Worm (Caenorhabditis elegans) whole organism, L4 larva: ENCODE results near the gene mut-7.

Source experiments
- F10B5.3 ChIP-seq: sonication (generic microtip); optimal IDR thresholded peaks from 2 replicates; lab custom pipeline; 2016; ENCODE audit warnings: mild to moderate bottlenecking, missing genetic modification characterization, missing compliant biosample characterization
- F26F4.8 ChIP-seq: fragments of 200-800 bp; sonication (Bioruptor generic); conservative IDR thresholded peaks from 2 replicates; pipeline ENCODE4 v1.3.6; 2022; ENCODE audit warnings: missing genetic modification characterization, missing compliant biosample characterization
- T20F7.1 ChIP-seq: fragments of 200-800 bp; sonication (Bioruptor generic); optimal IDR thresholded peaks from 2 replicates; lab custom pipeline; 2018; ENCODE audit warnings: mild to moderate bottlenecking, missing genetic modification characterization, missing compliant biosample characterization
- Y5F2A.4 ChIP-seq: fragments of 200-800 bp; sonication (Bioruptor generic); optimal IDR thresholded peaks from 2 replicates; lab custom pipeline; 2018; ENCODE audit warnings: mild to moderate bottlenecking, missing genetic modification characterization, missing compliant biosample characterization
- ZK337.2 ChIP-seq: fragments of 200-800 bp; sonication (Bioruptor generic); IDR thresholded peaks from 2 replicates; pipeline ENCODE4 v1.3.6; 2022; ENCODE audit warnings: missing genetic modification reagents, missing genetic modification characterization, missing compliant biosample characterization
- aha-1 ChIP-seq: fragments of 150-350 bp; peaks from one replicate; lab custom pipeline; 2014; ENCODE audit warnings: missing biosample characterization, missing genetic modification characterization
- ama-1 ChIP-seq: fragments of 150-350 bp; optimal IDR thresholded peaks from 2 replicates; lab custom pipeline; 2014; ENCODE audit warnings: inconsistent platforms, mixed read lengths
- attf-4 ChIP-seq: sonication (generic microtip); optimal IDR thresholded peaks from 3 replicates; lab custom pipeline; 2017; ENCODE audit warnings: missing biosample characterization, missing genetic modification characterization
- ceh-20 ChIP-seq: fragments of 200-800 bp; sonication (Bioruptor generic); IDR thresholded peaks from 2 replicates; pipeline ENCODE4 v1.3.6; 2022; ENCODE audit warnings: missing genetic modification reagents, missing genetic modification characterization, missing compliant biosample characterization
- ceh-44 ChIP-seq: fragments of 200-800 bp; sonication (Bioruptor generic); IDR thresholded peaks from 2 replicates; pipeline ENCODE4 v1.3.6; 2022; ENCODE audit warnings: missing genetic modification reagents, missing genetic modification characterization, missing compliant biosample characterization
- ceh-82 ChIP-seq: sonication (generic microtip); optimal IDR thresholded peaks from 2 replicates; lab custom pipeline; 2017; ENCODE audit warnings: missing biosample characterization, missing genetic modification characterization
- daf-16 ChIP-seq, 3 experiments: sonication (generic microtip); optimal IDR thresholded peaks; 2 replicates each; lab custom pipeline; 2016 to 2017; ENCODE audit warnings: missing genetic modification characterization in 3 of 3, missing genetic modification reagents in 3 of 3, mild to moderate bottlenecking in 2 of 3, missing compliant biosample characterization in 2 of 3, missing biosample characterization in 1 of 3, moderate library complexity in 1 of 3
- daf-19 ChIP-seq: fragments of 200-800 bp; sonication (Bioruptor generic); conservative IDR thresholded peaks from 2 replicates; pipeline ENCODE4 v1.3.6; 2022; ENCODE audit warnings: missing genetic modification characterization, missing compliant biosample characterization
- dmd-6 ChIP-seq: fragments of 200-800 bp; sonication (Bioruptor generic); IDR thresholded peaks from 2 replicates; pipeline ENCODE4 v1.3.6; 2022; ENCODE audit warnings: missing genetic modification reagents, missing genetic modification characterization, missing compliant biosample characterization
- dmd-8 ChIP-seq: fragments of 200-800 bp; sonication (Bioruptor generic); IDR thresholded peaks from 2 replicates; pipeline ENCODE4 v1.3.6; 2022; ENCODE audit warnings: missing genetic modification characterization, missing compliant biosample characterization
- dmd-9 ChIP-seq: fragments of 200-800 bp; sonication (Bioruptor generic); IDR thresholded peaks from 2 replicates; pipeline ENCODE4 v1.3.6; 2022; ENCODE audit warnings: missing genetic modification reagents, missing genetic modification characterization, missing compliant biosample characterization
- dpl-1 ChIP-seq: fragments of 150-350 bp; optimal IDR thresholded peaks from 2 replicates; lab custom pipeline; 2014; ENCODE audit warnings: missing biosample characterization, missing genetic modification reagents, missing genetic modification characterization
- dve-1 ChIP-seq: sonication (generic microtip); optimal IDR thresholded peaks from 2 replicates; lab custom pipeline; 2017; ENCODE audit warnings: antibody characterized with exemption, mild to moderate bottlenecking, missing genetic modification characterization, missing compliant biosample characterization; ENCODE audit not compliant: insufficient read depth
- gei-8 ChIP-seq: fragments of 200-800 bp; sonication (Bioruptor generic); optimal IDR thresholded peaks from 2 replicates; lab custom pipeline; 2018; ENCODE audit warnings: mild to moderate bottlenecking, missing genetic modification characterization, missing compliant biosample characterization
- hlh-30 ChIP-seq: sonication (generic microtip); optimal IDR thresholded peaks from 2 replicates; lab custom pipeline; 2017; ENCODE audit warnings: antibody characterized with exemption, mild to moderate bottlenecking, missing genetic modification characterization, missing compliant biosample characterization; ENCODE audit not compliant: insufficient read depth
- hmg-1.1 ChIP-seq: fragments of 200-800 bp; sonication (Bioruptor generic); IDR thresholded peaks from 2 replicates; pipeline ENCODE4 v1.3.6; 2022; ENCODE audit warnings: missing genetic modification reagents, missing genetic modification characterization, missing compliant biosample characterization
- lin-15B ChIP-seq: fragments of 150-350 bp; sonication (generic microtip); optimal IDR thresholded peaks from 3 replicates; lab custom pipeline; 2014; ENCODE audit warnings: missing biosample characterization, missing genetic modification characterization
- lin-29 ChIP-seq: fragments of 200-800 bp; sonication (Bioruptor generic); IDR thresholded peaks from 2 replicates; pipeline ENCODE4 v1.3.6; 2022; ENCODE audit warnings: missing genetic modification reagents, missing genetic modification characterization, missing compliant biosample characterization
- lin-38 ChIP-seq: fragments of 200-800 bp; sonication (Bioruptor generic); IDR thresholded peaks from 2 replicates; pipeline ENCODE4 v1.3.6; 2022; ENCODE audit warnings: missing genetic modification reagents, missing genetic modification characterization, missing compliant biosample characterization
- lsy-2 ChIP-seq, 2 experiments: fragments of 150-350 bp in 1 of 2; sonication (generic microtip) in 1 of 2; optimal IDR thresholded peaks; 2 replicates each; lab custom pipeline; 2014 to 2017; ENCODE audit warnings: missing biosample characterization in 2 of 2, missing genetic modification characterization in 2 of 2
- mdl-1 ChIP-seq, 2 experiments: fragments of 150-350 bp in 1 of 2; sonication (generic microtip) in 1 of 2; optimal IDR thresholded peaks; 2 replicates each; lab custom pipeline; 2014 to 2017; ENCODE audit warnings: missing biosample characterization in 2 of 2, missing genetic modification characterization in 2 of 2
- mdt-29 ChIP-seq: fragments of 200-800 bp; sonication (Bioruptor generic); IDR thresholded peaks from 2 replicates; pipeline ENCODE4 v1.3.6; 2022; ENCODE audit warnings: missing genetic modification reagents, missing genetic modification characterization, missing compliant biosample characterization
- mep-1 ChIP-seq: fragments of 150-350 bp; sonication (generic microtip); optimal IDR thresholded peaks from 3 replicates; lab custom pipeline; 2014; ENCODE audit warnings: missing biosample characterization, missing genetic modification characterization
- mxl-2 ChIP-seq: fragments of 200-800 bp; sonication (Bioruptor generic); conservative IDR thresholded peaks from 2 replicates; pipeline ENCODE4 v1.3.6; 2022; ENCODE audit warnings: missing genetic modification reagents, missing genetic modification characterization, missing compliant biosample characterization
- nhr-28 ChIP-seq: fragments of 150-350 bp; optimal IDR thresholded peaks from 2 replicates; lab custom pipeline; 2014; ENCODE audit warnings: missing biosample characterization, missing genetic modification characterization
- nhr-41 ChIP-seq: fragments of 200-800 bp; sonication (Bioruptor generic); IDR thresholded peaks from 2 replicates; pipeline ENCODE4 v1.3.6; 2022; ENCODE audit warnings: missing genetic modification reagents, missing genetic modification characterization, missing compliant biosample characterization
- pqm-1 ChIP-seq: sonication (generic microtip); optimal IDR thresholded peaks from 2 replicates; lab custom pipeline; 2017; ENCODE audit warnings: missing biosample characterization, missing genetic modification characterization
- skn-1 ChIP-seq: fragments of 150-350 bp; optimal IDR thresholded peaks from 2 replicates; lab custom pipeline; 2014; ENCODE audit warnings: missing biosample characterization, missing genetic modification characterization
- spr-1 ChIP-seq: sonication (generic microtip); optimal IDR thresholded peaks from 2 replicates; lab custom pipeline; 2016; ENCODE audit warnings: mild to moderate bottlenecking, missing genetic modification characterization, missing compliant biosample characterization
- spr-3 ChIP-seq: fragments of 200-800 bp; sonication (Bioruptor generic); optimal IDR thresholded peaks from 2 replicates; lab custom pipeline; 2018; ENCODE audit warnings: mild to moderate bottlenecking, missing genetic modification characterization, missing compliant biosample characterization
- tag-97 ChIP-seq: fragments of 200-800 bp; sonication (Bioruptor generic); IDR thresholded peaks from 2 replicates; pipeline ENCODE4 v1.3.6; 2022; ENCODE audit warnings: missing genetic modification characterization, missing compliant biosample characterization
- unc-130 ChIP-seq: sonication (generic microtip); optimal IDR thresholded peaks from 2 replicates; lab custom pipeline; 2016; ENCODE audit warnings: missing genetic modification reagents, missing genetic modification characterization, missing compliant biosample characterization
- unc-62 ChIP-seq, 3 experiments: fragments of 150-350 bp in 1 of 3; sonication (generic microtip); optimal IDR thresholded peaks in 2 of 3; peaks in 1 of 3; 1 replicate in 1 of 3; 2 replicates in 2 of 3; lab custom pipeline; 2014 to 2017; ENCODE audit warnings: missing biosample characterization in 3 of 3, missing genetic modification characterization in 3 of 3, missing genetic modification reagents in 3 of 3, missing genotype in 1 of 3
- zag-1 ChIP-seq: fragments of 150-350 bp; optimal IDR thresholded peaks from 2 replicates; lab custom pipeline; 2014; ENCODE audit warnings: missing biosample characterization, missing genetic modification characterization
- zip-2 ChIP-seq: fragments of 150-350 bp; optimal IDR thresholded peaks from 2 replicates; lab custom pipeline; 2014; ENCODE audit warnings: missing biosample characterization, missing genetic modification characterization

mut-7 gene

ce11 chrIII:9516148-9516547 lies 26.0 kb downstream of the mut-7 start, which contains the start of gene F55H2.7:
TSS of gene F55H2.7 (minus strand) at chrIII:9516248.
- no peak for TF ChIP-seq mxl-2 (GFP tag; lab: Robert Waterston, UW)
- no peak for TF ChIP-seq daf-16 (GFP tag; optimal IDR thresholded peaks at IDR 0.05; lab: Kevin White, UChicago)
- peak; percentile 5 for TF ChIP-seq daf-16 (tag; optimal IDR thresholded peaks at IDR 0.05; lab: Kevin White, UChicago)
- no peak for TF ChIP-seq zip-2 (tag; lab: Kevin White, UChicago)

DNA sequence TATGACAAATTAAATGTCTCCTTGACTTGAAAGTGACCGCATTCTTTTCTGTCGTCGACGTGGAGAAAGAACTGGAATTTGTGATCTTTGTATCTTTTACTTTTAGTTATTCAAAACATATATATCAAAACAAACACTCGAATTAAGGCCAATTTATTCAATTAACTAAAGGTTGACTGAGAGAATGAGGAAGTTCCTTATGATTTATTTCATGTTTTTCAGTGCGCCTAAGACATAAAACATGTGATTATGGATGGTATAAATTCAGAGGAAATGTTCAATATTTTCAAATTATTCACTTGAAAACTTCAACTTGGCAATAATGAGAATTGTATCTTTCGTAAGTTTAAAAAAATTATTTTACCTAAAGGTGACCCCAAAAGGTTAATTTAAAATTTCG lies 28.6 kb downstream of the mut-7 start, which contains the start of gene F55H2.8:
Gene F55H2.8, plus strand, starts transcription at position 301 of the 400 bp plus-strand sequence.
- no peak for TF ChIP-seq ceh-82 (tag; lab: Kevin White, UChicago)
- no peak for TF ChIP-seq dmd-6
- TF ChIP-seq daf-19 (GFP tag; lab: Robert Waterston, UW) = no peak
- no peak for TF ChIP-seq gei-8 (GFP tag; lab: Kevin White, UChicago)
- no peak for TF ChIP-seq mdt-29 (GFP tag; lab: Robert Waterston, UW)
- TF ChIP-seq lin-15B (tag; lab: Kevin White, UChicago) = no peak
- TF ChIP-seq dve-1 (tag; lab: Kevin White, UChicago) = no peak

ce11 chrIII:9513006-9513405 lies 29.2 kb downstream of the mut-7 start:
- TF ChIP-seq ceh-20 (no peak), hmg-1.1 (GFP tag; lab: Robert Waterston, UW) (0 out of 2 replicates have a peak, but pooled peaks have one; percentile 19), nhr-28 (tag; lab: Kevin White, UChicago) (no peak)
- TF ChIP-seq, all 104 proteins: peak for 1

- no peak for TF ChIP-seq tag-97 (GFP tag; lab: Robert Waterston, UW)
- TF ChIP-seq aha-1 (tag; lab: Kevin White, UChicago) = peak; percentile 95
- TF ChIP-seq ama-1 (lab: Kevin White, UChicago) = no peak
- no peak for TF ChIP-seq unc-130
- TF ChIP-seq spr-1 (tag; lab: Kevin White, UChicago) = no peak
Observed at ce11 chrIII:9511660-9512059, 30.5 kb downstream of the mut-7 start.

- peak; percentile 11 for TF ChIP-seq aha-1 (tag; lab: Kevin White, UChicago)
- TF ChIP-seq spr-3 (GFP tag; lab: Kevin White, UChicago) = no peak
- TF ChIP-seq mdl-1 (tag; optimal IDR thresholded peaks at IDR 0.05; lab: Kevin White, UChicago) = peak in 1 of 2 experiments; percentile 20
- TF ChIP-seq nhr-28 (tag; lab: Kevin White, UChicago) = peak; percentile 11
- no peak for TF ChIP-seq Y5F2A.4
- TF ChIP-seq hlh-30 (tag; lab: Kevin White, UChicago) = peak; percentile 76
Observed at ce11 chrIII:9511055-9511520, 31.1 kb downstream of the mut-7 start, which contains the start of gene F55H2.5. TSS of gene F55H2.5 (plus strand) at chrIII:9511470.

DNA sequence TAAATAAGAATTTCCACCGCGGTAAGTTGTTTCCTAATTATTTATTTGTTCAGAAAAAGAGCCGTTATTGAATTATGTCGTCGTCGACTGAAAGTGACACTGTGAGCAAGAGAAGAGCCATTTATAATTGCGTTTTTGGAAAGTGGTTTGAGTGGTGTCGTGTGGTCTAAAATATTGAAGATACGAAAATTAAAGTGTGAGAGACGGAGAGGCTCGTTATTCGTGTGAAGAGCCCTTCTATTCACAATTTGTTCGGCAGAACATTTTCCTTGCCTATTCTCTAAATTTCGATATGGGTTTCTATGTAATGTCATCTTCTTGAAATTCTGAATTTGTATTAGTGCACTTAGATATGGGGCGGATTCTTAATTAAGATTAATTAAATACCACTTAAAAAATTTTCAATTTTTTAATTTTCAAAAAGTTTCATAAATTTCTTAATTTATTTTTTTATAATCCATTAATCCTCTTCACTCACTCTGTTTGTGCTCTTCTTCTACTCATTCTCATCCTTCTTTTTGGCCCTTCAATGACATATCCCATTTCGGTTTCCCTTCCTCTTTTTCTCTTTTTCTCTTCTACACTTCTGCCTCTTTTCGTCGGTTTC lies 32.3 kb downstream of the mut-7 start:
- TF ChIP-seq ceh-44 (no peak), F10B5.3 (tag; lab: Kevin White, UChicago) (peak; percentile 23), mep-1 (peak; percentile 42), dmd-9 (GFP tag; lab: Robert Waterston, UW) (0 out of 2 replicates have a peak, but pooled peaks have one; percentile 10), lin-29 (GFP tag; lab: Robert Waterston, UW) (no peak), ZK337.2 (GFP tag; lab: Robert Waterston, UW) (no peak), mxl-2 (GFP tag; lab: Robert Waterston, UW) (no peak), pqm-1 (tag; lab: Kevin White, UChicago) (no peak), dpl-1 (GFP tag; lab: Kevin White, UChicago) (no peak), nhr-41 (GFP tag; lab: Robert Waterston, UW) (no peak), T20F7.1 (GFP tag; lab: Kevin White, UChicago) (peak; percentile 55), unc-62 (GFP tag; optimal IDR thresholded peaks at IDR 0.05 in 1 of 2; lab: Kevin White, UChicago) (no peak), unc-62 (tag; optimal IDR thresholded peaks at IDR 0.05; lab: Kevin White, UChicago) (no peak), skn-1 (tag; lab: Kevin White, UChicago) (no peak), lsy-2 (tag; optimal IDR thresholded peaks at IDR 0.05; lab: Kevin White, UChicago) (peak in 1 of 2 experiments; percentile 23), attf-4 (no peak), F26F4.8 (GFP tag; lab: Robert Waterston, UW) (no peak), zag-1 (tag; lab: Kevin White, UChicago) (no peak), dmd-8 (GFP tag; lab: Robert Waterston, UW) (no peak), lin-38 (peak; percentile 57), nhr-28 (tag; lab: Kevin White, UChicago) (no peak)
